Fruit fly (Drosophila melanogaster) whole organism, prepupa: ENCODE results near the gene sav.

Experiments used
- Blimp-1 ChIP-seq: fragments of 200-800 bp; sonication (Bioruptor generic); optimal IDR thresholded peaks from 3 replicates; lab custom pipeline; 2017; ENCODE audit warnings: missing biosample characterization, missing genetic modification characterization, mild to moderate bottlenecking, moderate library complexity, missing genetic modification reagents
- CG10631 ChIP-seq: fragments of 200-800 bp; sonication (Bioruptor generic); optimal IDR thresholded peaks from 2 replicates; lab custom pipeline; 2016; ENCODE audit warnings: missing biosample characterization, missing genetic modification characterization
- CG11294 ChIP-seq: fragments of 200-800 bp; sonication (Bioruptor generic); IDR thresholded peaks from 2 replicates; pipeline ENCODE4 v1.3.6; 2022; ENCODE audit warnings: missing biosample characterization, missing genetic modification characterization
- CG11762 ChIP-seq: fragments of 200-800 bp; sonication (Bioruptor generic); optimal IDR thresholded peaks from 3 replicates; lab custom pipeline; 2016; ENCODE audit warnings: missing biosample characterization, missing genetic modification characterization; ENCODE audit not compliant: insufficient read depth
- CG11902 ChIP-seq: fragments of 200-800 bp; sonication (Bioruptor generic); optimal IDR thresholded peaks from 3 replicates; lab custom pipeline; 2016; ENCODE audit warnings: missing biosample characterization, missing genetic modification characterization
- CG1621 ChIP-seq: fragments of 200-800 bp; sonication (Bioruptor generic); optimal IDR thresholded peaks from 3 replicates; lab custom pipeline; 2018; ENCODE audit warnings: missing biosample characterization, mild to moderate bottlenecking, missing genetic modification characterization
- CG3032 ChIP-seq: fragments of 200-800 bp; optimal IDR thresholded peaks from 2 replicates; lab custom pipeline; 2019; ENCODE audit warnings: missing biosample characterization, mild to moderate bottlenecking, missing genetic modification characterization, moderate library complexity
- CG32006 ChIP-seq: fragments of 200-800 bp; sonication (Bioruptor generic); optimal IDR thresholded peaks from 3 replicates; lab custom pipeline; 2017; ENCODE audit warnings: missing biosample characterization, mild to moderate bottlenecking, missing genetic modification characterization
- CG34406 ChIP-seq: fragments of 200-800 bp; sonication (Bioruptor generic); optimal IDR thresholded peaks from 3 replicates; lab custom pipeline; 2016; ENCODE audit warnings: missing biosample characterization, missing genetic modification characterization
- CG4318 ChIP-seq: fragments of 200-800 bp; sonication (Bioruptor generic); optimal IDR thresholded peaks from 3 replicates; lab custom pipeline; 2017; ENCODE audit warnings: missing biosample characterization, mild to moderate bottlenecking, missing genetic modification characterization
- CG6163 ChIP-seq: fragments of 200-800 bp; sonication (Bioruptor generic); IDR thresholded peaks from 3 replicates; pipeline ENCODE4 v1.3.6; 2022; ENCODE audit warnings: missing biosample characterization, missing genetic modification characterization
- CG6792 ChIP-seq: fragments of 200-800 bp; sonication (Bioruptor generic); optimal IDR thresholded peaks from 3 replicates; lab custom pipeline; 2016; ENCODE audit warnings: missing biosample characterization, missing genetic modification characterization
- CG6808 ChIP-seq: fragments of 200-800 bp; sonication (Bioruptor generic); optimal IDR thresholded peaks from 3 replicates; lab custom pipeline; 2017; ENCODE audit warnings: missing biosample characterization, missing genetic modification characterization, mild to moderate bottlenecking, moderate library complexity, missing genetic modification reagents
- CG6854 ChIP-seq: fragments of 200-800 bp; sonication (Bioruptor generic); optimal IDR thresholded peaks from 2 replicates; lab custom pipeline; 2017; ENCODE audit warnings: missing biosample characterization, mild to moderate bottlenecking, missing genetic modification characterization
- CG7368 ChIP-seq: fragments of 200-800 bp; sonication (Bioruptor generic); optimal IDR thresholded peaks from 3 replicates; lab custom pipeline; 2016; ENCODE audit warnings: missing biosample characterization, missing genetic modification characterization
- CG9139 ChIP-seq: fragments of 200-800 bp; sonication (Bioruptor generic); optimal IDR thresholded peaks from 3 replicates; lab custom pipeline; 2017; ENCODE audit warnings: missing biosample characterization, mild to moderate bottlenecking, missing genetic modification characterization
- Eip75B ChIP-seq: fragments of 200-800 bp; sonication (Bioruptor generic); optimal IDR thresholded peaks from 3 replicates; lab custom pipeline; 2016; ENCODE audit warnings: missing biosample characterization, missing genetic modification characterization
- Eip78C ChIP-seq: fragments of 200-800 bp; sonication (Bioruptor generic); peaks from one replicate; lab custom pipeline; 2016; ENCODE audit warnings: missing biosample characterization, missing genetic modification characterization
- Eip93F ChIP-seq: fragments of 200-800 bp; sonication (Bioruptor generic); optimal IDR thresholded peaks from 2 replicates; lab custom pipeline; 2016; ENCODE audit warnings: missing biosample characterization, mild to moderate bottlenecking, missing genetic modification characterization
- Ets21C ChIP-seq: fragments of 200-800 bp; sonication (Bioruptor generic); optimal IDR thresholded peaks from 3 replicates; lab custom pipeline; 2016; ENCODE audit warnings: missing biosample characterization, missing genetic modification characterization
- Ets96B ChIP-seq: fragments of 200-800 bp; optimal IDR thresholded peaks from 2 replicates; lab custom pipeline; 2019; ENCODE audit warnings: missing biosample characterization, mild to moderate bottlenecking, missing genetic modification characterization, moderate library complexity
- Hr38 ChIP-seq: sonication (Bioruptor generic); optimal IDR thresholded peaks from 2 replicates; lab custom pipeline; 2016; ENCODE audit warnings: missing biosample characterization, missing genetic modification characterization
- Hr4 ChIP-seq: fragments of 200-800 bp; sonication (Bioruptor generic); optimal IDR thresholded peaks from 3 replicates; lab custom pipeline; 2016; ENCODE audit warnings: missing biosample characterization, missing genetic modification characterization
- Lpt ChIP-seq: fragments of 200-800 bp; sonication (Bioruptor generic); optimal IDR thresholded peaks from 3 replicates; lab custom pipeline; 2016; ENCODE audit warnings: missing biosample characterization, missing genetic modification characterization
- OdsH ChIP-seq: fragments of 200-800 bp; sonication (Bioruptor generic); optimal IDR thresholded peaks from 3 replicates; lab custom pipeline; 2016; ENCODE audit warnings: missing biosample characterization, missing genetic modification characterization
- Smox ChIP-seq: fragments of 200-800 bp; sonication (Bioruptor generic); optimal IDR thresholded peaks from 3 replicates; lab custom pipeline; 2016; ENCODE audit warnings: missing biosample characterization, missing genetic modification characterization
- Sox102F ChIP-seq: fragments of 200-800 bp; sonication (Bioruptor generic); optimal IDR thresholded peaks from 2 replicates; lab custom pipeline; 2016; ENCODE audit warnings: missing biosample characterization, mild to moderate bottlenecking, missing genetic modification characterization
- Sox14 ChIP-seq: fragments of 200-800 bp; sonication (Bioruptor generic); optimal IDR thresholded peaks from 3 replicates; lab custom pipeline; 2016; ENCODE audit warnings: missing biosample characterization, missing genetic modification characterization
- Sox15 ChIP-seq: fragments of 200-800 bp; sonication (Bioruptor generic); optimal IDR thresholded peaks from 3 replicates; lab custom pipeline; 2016; ENCODE audit warnings: missing biosample characterization, missing genetic modification characterization
- cyc ChIP-seq: fragments of 200-800 bp; sonication (Bioruptor generic); optimal IDR thresholded peaks from 3 replicates; lab custom pipeline; 2016; ENCODE audit warnings: missing biosample characterization, missing genetic modification characterization
- dac ChIP-seq: fragments of 200-800 bp; sonication (Bioruptor generic); optimal IDR thresholded peaks from 2 replicates; lab custom pipeline; 2017; ENCODE audit warnings: missing biosample characterization, mild to moderate bottlenecking, missing genetic modification characterization
- dsx ChIP-seq: fragments of 200-800 bp; optimal IDR thresholded peaks from 3 replicates; lab custom pipeline; 2019; ENCODE audit warnings: missing biosample characterization, mild to moderate bottlenecking, missing genetic modification characterization, moderate library complexity; ENCODE audit not compliant: poor library complexity, severe bottlenecking
- esn ChIP-seq: fragments of 200-800 bp; sonication (Bioruptor generic); optimal IDR thresholded peaks from 2 replicates; lab custom pipeline; 2016; ENCODE audit warnings: missing biosample characterization, mild to moderate bottlenecking, missing genetic modification characterization, moderate library complexity
- fd59A ChIP-seq: fragments of 200-800 bp; sonication (Bioruptor generic); optimal IDR thresholded peaks from 2 replicates; lab custom pipeline; 2017; ENCODE audit warnings: missing biosample characterization, mild to moderate bottlenecking, missing genetic modification characterization, missing genetic modification reagents
- fd85E ChIP-seq: fragments of 200-800 bp; sonication (Bioruptor generic); optimal IDR thresholded peaks from 3 replicates; lab custom pipeline; 2016; ENCODE audit warnings: missing biosample characterization, missing genetic modification characterization
- fkh ChIP-seq: fragments of 200-800 bp; sonication (Bioruptor generic); optimal IDR thresholded peaks from 3 replicates; lab custom pipeline; 2017; ENCODE audit warnings: missing biosample characterization, mild to moderate bottlenecking, missing genetic modification characterization, moderate library complexity
- lz ChIP-seq: fragments of 200-800 bp; sonication (Bioruptor generic); optimal IDR thresholded peaks from 3 replicates; lab custom pipeline; 2016; ENCODE audit warnings: missing biosample characterization, missing genetic modification characterization
- net ChIP-seq: fragments of 200-800 bp; sonication (Bioruptor generic); optimal IDR thresholded peaks from 3 replicates; lab custom pipeline; 2016; ENCODE audit warnings: missing biosample characterization, missing genetic modification characterization
- pdm3 ChIP-seq: fragments of 200-800 bp; sonication (Bioruptor generic); optimal IDR thresholded peaks from 3 replicates; lab custom pipeline; 2016; ENCODE audit warnings: missing biosample characterization, missing genetic modification characterization
- salr ChIP-seq, 2 experiments: fragments of 200-800 bp; sonication (Bioruptor generic); optimal IDR thresholded peaks; 3 replicates each; lab custom pipeline; 2016 to 2018; ENCODE audit warnings: missing biosample characterization in 2 of 2, missing genetic modification characterization in 2 of 2, mild to moderate bottlenecking in 1 of 2
- spab ChIP-seq: fragments of 200-800 bp; sonication (Bioruptor generic); optimal IDR thresholded peaks from 2 replicates; lab custom pipeline; 2017; ENCODE audit warnings: missing biosample characterization, mild to moderate bottlenecking, missing genetic modification characterization, missing genetic modification reagents
- ss ChIP-seq, 2 experiments: fragments of 200-800 bp; sonication (Bioruptor generic); optimal IDR thresholded peaks; 2 replicates in 1 of 2; 3 replicates in 1 of 2; lab custom pipeline; 2017 to 2018; ENCODE audit warnings: mild to moderate bottlenecking in 2 of 2, missing biosample characterization in 2 of 2, missing genetic modification characterization in 2 of 2, moderate library complexity in 1 of 2
- svp ChIP-seq: fragments of 200-800 bp; sonication (Bioruptor generic); peaks from one replicate; lab custom pipeline; 2016; ENCODE audit warnings: missing biosample characterization, missing genetic modification characterization
- topi ChIP-seq: fragments of 200-800 bp; sonication (Bioruptor generic); optimal IDR thresholded peaks from 3 replicates; lab custom pipeline; 2016; ENCODE audit warnings: missing biosample characterization, missing genetic modification characterization
- vri ChIP-seq: fragments of 200-800 bp; sonication (Bioruptor generic); optimal IDR thresholded peaks from 3 replicates; lab custom pipeline; 2016; ENCODE audit warnings: missing biosample characterization, mild to moderate bottlenecking, missing genetic modification characterization

The sav gene

DNA sequence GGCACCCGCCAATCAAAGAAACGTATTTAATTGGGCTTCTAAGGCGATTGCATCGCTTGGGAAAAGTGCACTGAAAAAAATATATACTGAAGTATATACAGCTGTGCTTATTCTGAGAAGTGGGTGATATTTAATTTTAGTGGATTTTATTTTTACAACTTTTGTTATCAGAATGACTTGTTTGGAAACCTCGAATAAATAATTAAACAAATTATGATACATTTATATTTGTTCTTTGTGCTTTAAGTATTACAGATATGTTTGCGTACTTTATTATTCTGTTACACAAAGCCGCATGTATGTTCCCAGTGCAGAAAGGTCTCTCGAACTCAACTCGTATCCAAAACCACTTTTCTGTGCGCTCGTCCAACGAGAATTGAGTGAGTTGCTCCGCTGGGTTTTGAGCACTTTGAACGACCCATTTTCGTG, 12.4 kb downstream of the sav start (continued):
- TF ChIP-seq salr (GFP tag; optimal IDR thresholded peaks at IDR 0.05; lab: Kevin White, UChicago), result peak; percentile 22 to 92
- TF ChIP-seq Smox (GFP tag; lab: Kevin White, UChicago), result peak; percentile 85
- peak; percentile 87 for TF ChIP-seq Eip75B (GFP tag; lab: Kevin White, UChicago)
- TF ChIP-seq Sox15 (GFP tag; lab: Kevin White, UChicago), result peak; percentile 74
- TF ChIP-seq fd85E (GFP tag; lab: Kevin White, UChicago), result no peak
- TF ChIP-seq CG10631 (GFP tag; lab: Kevin White, UChicago), result peak; percentile 87
- TF ChIP-seq CG4318 (GFP tag; lab: Kevin White, UChicago), result peak; percentile 87
- peak; percentile 74 for TF ChIP-seq Sox102F (GFP tag; lab: Kevin White, UChicago)
- TF ChIP-seq CG1621 (tag; lab: Kevin White, UChicago), result peak; percentile 20
- TF ChIP-seq CG11902 (GFP tag; lab: Kevin White, UChicago), result peak; percentile 74
- TF ChIP-seq esn (GFP tag; lab: Kevin White, UChicago), result peak; percentile 94
- TF ChIP-seq Ets21C (GFP tag; lab: Kevin White, UChicago), result peak; percentile 74
- TF ChIP-seq topi, result peak; percentile 89
- peak; percentile 98 for TF ChIP-seq Eip78C (GFP tag; lab: Kevin White, UChicago)
- peak; percentile 69 for TF ChIP-seq dsx
- TF ChIP-seq Hr38, result no peak
- TF ChIP-seq CG6163, result peak; percentile 68; the same call in 2 of the 3 replicates
- peak; percentile 0 for TF ChIP-seq Eip93F (GFP tag; lab: Kevin White, UChicago)
- TF ChIP-seq OdsH, result peak; percentile 89
- TF ChIP-seq CG9139, result peak; percentile 64
- peak; percentile 96 for TF ChIP-seq CG32006 (GFP tag; lab: Kevin White, UChicago)
- TF ChIP-seq ss (GFP tag; optimal IDR thresholded peaks at IDR 0.05; lab: Kevin White, UChicago), result peak; percentile 62 to 71
- TF ChIP-seq Ets96B (tag; lab: Kevin White, UChicago), result peak; percentile 83
- peak; percentile 89 for TF ChIP-seq pdm3 (GFP tag; lab: Kevin White, UChicago)
- peak; percentile 7 for TF ChIP-seq CG6854 (GFP tag; lab: Kevin White, UChicago)
- peak; percentile 87 for TF ChIP-seq Sox14
- peak; percentile 83 for TF ChIP-seq CG6808 (GFP tag; lab: Kevin White, UChicago)

- TF ChIP-seq CG6163 (peak; percentile 64), CG4318 (GFP tag; lab: Kevin White, UChicago) (no peak), Blimp-1 (GFP tag; lab: Kevin White, UChicago) (no peak), Hr38 (no peak)
Measured at dm6 chr3R:23048089-23048689, 12.9 kb downstream of the sav start, which contains the start of gene CG17121. Gene CG17121, minus strand, starts transcription at chr3R:23048214.

- TF ChIP-seq CG10631 (GFP tag; lab: Kevin White, UChicago) (peak; percentile 88), fkh (GFP tag; lab: Kevin White, UChicago) (no peak), Sox102F (GFP tag; lab: Kevin White, UChicago) (peak; percentile 93), topi (peak; percentile 93), spab (GFP tag; lab: Kevin White, UChicago) (peak; percentile 79), CG7368 (GFP tag; lab: Kevin White, UChicago) (peak; percentile 94), CG11294 (peak; percentile 65), CG34406 (GFP tag; lab: Kevin White, UChicago) (peak; percentile 91), CG11902 (GFP tag; lab: Kevin White, UChicago) (peak; percentile 89), Sox15 (GFP tag; lab: Kevin White, UChicago) (peak; percentile 85), CG11762 (peak; percentile 73), Lpt (peak; percentile 63), CG9139 (peak; percentile 73), Hr4 (peak; percentile 84), CG3032 (tag; lab: Kevin White, UChicago) (peak; percentile 85), pdm3 (GFP tag; lab: Kevin White, UChicago) (peak; percentile 89), fd59A (GFP tag; lab: Kevin White, UChicago) (peak; percentile 82), CG6163 (peak; percentile 92), vri (GFP tag; lab: Kevin White, UChicago) (peak; percentile 93), CG6792 (GFP tag; lab: Kevin White, UChicago) (peak; percentile 89), CG4318 (GFP tag; lab: Kevin White, UChicago) (peak; percentile 60), Hr38 (no peak), net (GFP tag; lab: Kevin White, UChicago) (peak; percentile 91), Sox14 (peak; percentile 91), Eip78C (GFP tag; lab: Kevin White, UChicago) (peak; percentile 97), cyc (peak; percentile 93), svp (peak; percentile 97), lz (GFP tag; lab: Kevin White, UChicago) (peak; percentile 94), dac (peak; percentile 47)
Measured at dm6 chr3R:23046529-23046943, 14.6 kb downstream of the sav start.
